Fruit fly (Drosophila melanogaster): ENCODE results near the gene tgo.

Gene tgo

DNA sequence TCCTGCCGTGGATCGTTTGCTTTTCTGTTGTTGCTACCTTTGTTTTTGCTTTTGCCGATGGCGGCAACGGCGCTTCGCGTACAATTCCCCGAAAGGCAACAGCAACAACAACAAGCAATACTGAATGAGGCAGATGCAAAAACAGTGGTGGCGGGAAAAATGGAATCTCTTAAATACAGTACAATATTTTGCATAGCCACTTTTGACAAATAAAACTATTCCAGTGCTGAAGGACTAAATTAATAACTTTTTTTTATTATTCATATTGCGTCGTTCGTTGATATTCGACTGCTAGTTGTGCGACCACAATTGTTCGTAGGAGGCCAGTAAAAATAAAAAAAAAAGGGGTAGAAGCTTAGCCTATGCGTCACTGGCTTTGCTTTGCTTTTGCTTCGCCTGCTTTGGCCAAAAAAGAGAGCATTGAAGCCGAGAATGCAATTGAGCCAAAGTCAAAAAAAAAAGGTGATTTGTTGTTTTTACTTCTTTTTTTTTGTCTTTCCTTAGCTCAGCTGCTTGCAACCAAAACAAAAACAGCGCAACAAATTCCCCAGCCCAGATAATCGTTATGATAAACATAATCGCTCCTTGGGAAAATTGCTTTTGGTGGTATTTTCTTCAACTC lies 12.1 kb upstream of the tgo start (continued):
- TF ChIP-seq z (GFP tag; IDR thresholded peaks at IDR 0.05) (no peak), ac (GFP tag; optimal IDR thresholded peaks at IDR 0.05) (peak; percentile 46), vfl (GFP tag; optimal IDR thresholded peaks at IDR 0.05) (peak; percentile 80), Abd-B (GFP tag; optimal IDR thresholded peaks at IDR 0.05) (peak; percentile 75), CG15514 (GFP tag; optimal IDR thresholded peaks at IDR 0.05) (peak; percentile 75), CG6254 (GFP tag; optimal IDR thresholded peaks at IDR 0.05) (peak; percentile 82), CG9932 (GFP tag; IDR thresholded peaks at IDR 0.05) (peak; percentile 87), CG31224 (GFP tag; IDR thresholded peaks at IDR 0.05) (peak; percentile 80), CG15073 (GFP tag; optimal IDR thresholded peaks at IDR 0.05) (peak; percentile 62), tup (GFP tag; optimal IDR thresholded peaks at IDR 0.05) (peak; percentile 83), hb (GFP tag; IDR thresholded peaks at IDR 0.05; ENCODE audit: partially characterized antibody) (no peak), bowl (GFP tag; IDR thresholded peaks at IDR 0.05) (peak; percentile 82), chinmo (GFP tag; IDR thresholded peaks at IDR 0.05; ENCODE audit: partially characterized antibody) (no peak), cato (GFP tag; optimal IDR thresholded peaks at IDR 0.05; ENCODE audit: borderline replicate concordance) (peak; percentile 58), pum (GFP tag; optimal IDR thresholded peaks at IDR 0.05) (peak; percentile 82), CG13424 (tag; optimal IDR thresholded peaks at IDR 0.05) (peak; percentile 86), Max (GFP tag; optimal IDR thresholded peaks at IDR 0.05) (peak; percentile 77), otp (GFP tag; IDR thresholded peaks at IDR 0.05) (peak; percentile 88), CG15011 (GFP tag; optimal IDR thresholded peaks at IDR 0.05) (peak; percentile 76), CG2129 (GFP tag; IDR thresholded peaks at IDR 0.05; ENCODE audit: partially characterized antibody) (no peak), ken (GFP tag; IDR thresholded peaks at IDR 0.05) (peak; percentile 90), Ada2b (GFP tag; IDR thresholded peaks at IDR 0.05) (peak; percentile 89), wek (GFP tag; optimal IDR thresholded peaks at IDR 0.05) (peak; percentile 46), CG10267 (tag; optimal IDR thresholded peaks at IDR 0.05) (peak; percentile 79), CG17568 (GFP tag; optimal IDR thresholded peaks at IDR 0.05) (peak; percentile 85), Nf-YA (GFP tag; IDR thresholded peaks at IDR 0.05) (peak; percentile 84), NfI (GFP tag; optimal IDR thresholded peaks at IDR 0.05) (peak; percentile 91), CG11504 (tag; optimal IDR thresholded peaks at IDR 0.05) (peak; percentile 92), Gug (GFP tag; IDR thresholded peaks at IDR 0.05) (peak; percentile 86), sisA (GFP tag; IDR thresholded peaks at IDR 0.05) (peak; percentile 91), Myb (GFP tag; optimal IDR thresholded peaks at IDR 0.05) (peak; percentile 61), CG13624 (GFP tag; optimal IDR thresholded peaks at IDR 0.05) (peak; percentile 63), CG7786 (GFP tag; optimal IDR thresholded peaks at IDR 0.05) (peak; percentile 73), seq (GFP tag; IDR thresholded peaks at IDR 0.05) (peak; percentile 94), CG17802 (tag; optimal IDR thresholded peaks at IDR 0.05) (peak; percentile 64), trem (tag; optimal IDR thresholded peaks at IDR 0.05) (peak; percentile 25), Scr (GFP tag; IDR thresholded peaks at IDR 0.05; ENCODE audit: partially characterized antibody) (no peak), row (GFP tag; IDR thresholded peaks at IDR 0.05) (peak; percentile 90), H2.0 (GFP tag; IDR thresholded peaks at IDR 0.05) (peak; percentile 91), CG32772 (GFP tag; IDR thresholded peaks at IDR 0.05) (peak; percentile 90), zfh1 (GFP tag; IDR thresholded peaks at IDR 0.05) (peak; percentile 92), CG8359 (GFP tag; optimal IDR thresholded peaks at IDR 0.05; ENCODE audit: borderline replicate concordance) (no peak), E2f2 (GFP tag; IDR thresholded peaks at IDR 0.05) (peak; percentile 71), bcd (GFP tag; optimal IDR thresholded peaks at IDR 0.05) (peak; percentile 87), GATAe (GFP tag; conservative IDR thresholded peaks at IDR 0.05) (peak; percentile 30; the same call in 1 of the 2 replicates), Fer1 (GFP tag; optimal IDR thresholded peaks at IDR 0.05) (peak; percentile 85), inv (GFP tag; IDR thresholded peaks at IDR 0.05; ENCODE audit: partially characterized antibody) (no peak), Camta (GFP tag; optimal IDR thresholded peaks at IDR 0.05) (peak; percentile 81), CG5245 (GFP tag; optimal IDR thresholded peaks at IDR 0.05) (peak; percentile 85), wor (GFP tag; IDR thresholded peaks at IDR 0.05) (peak; percentile 85)

Measured in whole organism, embryonic.